Fruit fly (Drosophila melanogaster) Kc167 (cell line): Measurements from ENCODE around the gene fmt.

Source experiments
- Myc ChIP-seq: fragments of >200 bp; optimal IDR thresholded peaks from 2 replicates; lab custom pipeline; 2017; ENCODE audit warnings: missing external identifiers
- Sin3A ChIP-seq: fragments of >200 bp; optimal IDR thresholded peaks from 2 replicates; lab custom pipeline; 2018; ENCODE audit warnings: missing external identifiers
- h ChIP-seq: fragments of >200 bp; optimal IDR thresholded peaks from 3 replicates; lab custom pipeline; 2018; ENCODE audit warnings: missing external identifiers
- insv ChIP-seq: fragments of >200 bp; optimal IDR thresholded peaks from 3 replicates; lab custom pipeline; 2018; ENCODE audit warnings: missing external identifiers
- psq ChIP-seq: fragments of >200 bp; optimal IDR thresholded peaks from 2 replicates; lab custom pipeline; 2017; ENCODE audit warnings: missing external identifiers
- ttk ChIP-seq: sonication (Bioruptor generic); optimal IDR thresholded peaks from 2 replicates; lab custom pipeline; 2017; ENCODE audit warnings: missing external identifiers

- TF ChIP-seq ttk (no peak), psq (lab: Kevin White, UChicago) (no peak), h (lab: Kevin White, UChicago) (no peak), Myc (lab: Kevin White, UChicago) (no peak), Sin3A (lab: Kevin White, UChicago) (no peak), insv (lab: Kevin White, UChicago) (no peak)
Measured at dm6 chr3L:6141538-6141937, 32.1 kb downstream of the fmt start.
